Worm (Caenorhabditis elegans): ENCODE data around the gene tps-2.
A peak's percentile ranks its signal among the peaks of the same experiment; 100 is the strongest.

tps-2 gene

ce11 chrII:14634042-14634441 is 33.3 kb downstream of the tps-2 start:
- TF ChIP-seq gmeb-1 (tag; optimal IDR thresholded peaks at IDR 0.05) (no peak), Y55F3AM.14 (GFP tag; optimal IDR thresholded peaks at IDR 0.05) (no peak), snpc-4 (tag; optimal IDR thresholded peaks at IDR 0.05) (no peak), nhr-129 (tag; optimal IDR thresholded peaks at IDR 0.05) (no peak), peb-1 (tag; optimal IDR thresholded peaks at IDR 0.05) (no peak), R02D3.7 (tag; optimal IDR thresholded peaks at IDR 0.05) (no peak), C34F6.9 (tag; optimal IDR thresholded peaks at IDR 0.05) (no peak), nhr-21 (tag; optimal IDR thresholded peaks at IDR 0.05) (no peak), crh-2 (tag; optimal IDR thresholded peaks at IDR 0.05) (no peak), blmp-1 (tag; optimal IDR thresholded peaks at IDR 0.05; ENCODE audit: insufficient read depth) (no peak), F13H6.1 (tag; optimal IDR thresholded peaks at IDR 0.05) (no peak)

- no peak for TF ChIP-seq unc-39 (tag; optimal IDR thresholded peaks at IDR 0.05)
- TF ChIP-seq snpc-4 (tag; optimal IDR thresholded peaks at IDR 0.05): peak; percentile 89
- TF ChIP-seq lsy-2 (tag; optimal IDR thresholded peaks at IDR 0.05): peak in 1 of 2 experiments; percentile 8
- TF ChIP-seq mdl-1 (tag; optimal IDR thresholded peaks at IDR 0.05): no peak
- TF ChIP-seq ceh-16 (tag; optimal IDR thresholded peaks at IDR 0.05): no peak
- TF ChIP-seq Y55F3AM.14 (GFP tag; optimal IDR thresholded peaks at IDR 0.05): peak; percentile 13
- TF ChIP-seq ZK546.5 (tag; optimal IDR thresholded peaks at IDR 0.05): no peak
- no peak for TF ChIP-seq unc-62 (GFP tag; optimal IDR thresholded peaks at IDR 0.05)
- no peak for TF ChIP-seq nhr-6 (tag; optimal IDR thresholded peaks at IDR 0.05)
- no peak for TF ChIP-seq unc-55 (GFP tag; optimal IDR thresholded peaks at IDR 0.05)
- TF ChIP-seq nhr-77 (tag; optimal IDR thresholded peaks at IDR 0.05): no peak
- no peak for TF ChIP-seq nhr-12 (tag; optimal IDR thresholded peaks at IDR 0.05)
- TF ChIP-seq gmeb-1 (tag; optimal IDR thresholded peaks at IDR 0.05): peak; percentile 43
- TF ChIP-seq lin-39 (tag; optimal IDR thresholded peaks at IDR 0.05): no peak
- peak; percentile 12 for TF ChIP-seq nhr-21 (tag; optimal IDR thresholded peaks at IDR 0.05)
- TF ChIP-seq nhr-11 (tag; optimal IDR thresholded peaks at IDR 0.05): no peak
- peak; percentile 68 for TF ChIP-seq nhr-129 (tag; optimal IDR thresholded peaks at IDR 0.05)
- TF ChIP-seq aly-2 (tag; optimal IDR thresholded peaks at IDR 0.05): no peak
- no peak for TF ChIP-seq mbf-1 (tag; optimal IDR thresholded peaks at IDR 0.05)
- peak; percentile 61 for TF ChIP-seq sma-9 (GFP tag; optimal IDR thresholded peaks at IDR 0.05)
- TF ChIP-seq sma-9 (tag; optimal IDR thresholded peaks at IDR 0.05): no peak
- TF ChIP-seq ztf-11 (tag; optimal IDR thresholded peaks at IDR 0.05): no peak
- no peak for TF ChIP-seq ceh-82 (tag; optimal IDR thresholded peaks at IDR 0.05)
- TF ChIP-seq blmp-1 (tag; optimal IDR thresholded peaks at IDR 0.05; ENCODE audit: insufficient read depth): no peak
- no peak for TF ChIP-seq lin-13 (GFP tag; optimal IDR thresholded peaks at IDR 0.05)
- TF ChIP-seq mab-5 (tag; optimal IDR thresholded peaks at IDR 0.05): no peak
- TF ChIP-seq egl-27 (tag; optimal IDR thresholded peaks at IDR 0.05): no peak
- TF ChIP-seq ama-1 (optimal IDR thresholded peaks at IDR 0.05): no peak
- TF ChIP-seq lin-11 (tag; optimal IDR thresholded peaks at IDR 0.05): peak; percentile 25
- no peak for TF ChIP-seq crh-2 (tag; optimal IDR thresholded peaks at IDR 0.05)
- no peak for TF ChIP-seq dmd-4 (tag; optimal IDR thresholded peaks at IDR 0.05)
- no peak for TF ChIP-seq nhr-23 (tag; optimal IDR thresholded peaks at IDR 0.05)
Measured at ce11 chrII:14635179-14635578, 34.5 kb downstream of the tps-2 start.

ce11 chrII:14635895-14636294 is 35.2 kb downstream of the tps-2 start:
- TF ChIP-seq nhr-129 (tag; optimal IDR thresholded peaks at IDR 0.05): peak; percentile 11
- TF ChIP-seq snpc-4 (tag; optimal IDR thresholded peaks at IDR 0.05): peak; percentile 57

ce11 chrII:14636737-14637136 is 36.0 kb downstream of the tps-2 start, which contains the start of gene sre-13:
sre-13 (minus strand) TSS chrII:14636837.
- no peak for TF ChIP-seq nhr-11 (tag; optimal IDR thresholded peaks at IDR 0.05)
- no peak for TF ChIP-seq F13H6.1 (tag; optimal IDR thresholded peaks at IDR 0.05)
- TF ChIP-seq sma-9 (GFP tag; optimal IDR thresholded peaks at IDR 0.05): no peak
- TF ChIP-seq sma-9 (tag; optimal IDR thresholded peaks at IDR 0.05): no peak
- no peak for TF ChIP-seq nhr-129 (tag; optimal IDR thresholded peaks at IDR 0.05)
- no peak for TF ChIP-seq ama-1 (optimal IDR thresholded peaks at IDR 0.05)
- TF ChIP-seq mab-5 (tag; optimal IDR thresholded peaks at IDR 0.05): no peak
- no peak for TF ChIP-seq lin-13 (GFP tag; optimal IDR thresholded peaks at IDR 0.05)

ce11 chrII:14641387-14641786 is 40.7 kb downstream of the tps-2 start:
- TF ChIP-seq lsy-2 (tag; optimal IDR thresholded peaks at IDR 0.05) (peak in 1 of 2 experiments; percentile 2), lin-13 (GFP tag; optimal IDR thresholded peaks at IDR 0.05) (peak; percentile 10), snpc-4 (tag; optimal IDR thresholded peaks at IDR 0.05) (peak; percentile 82)
